Fruit fly (Drosophila melanogaster) whole organism, embryonic: ENCODE results near the gene CG9184.
A peak's percentile ranks its signal among the peaks of the same experiment; 100 is the strongest.

Source experiments
- Ada2b ChIP-seq: fragments of 200-800 bp; sonication (Bioruptor generic); IDR thresholded peaks from 2 replicates; pipeline ENCODE4 v1.3.6; 2022; ENCODE audit warnings: missing biosample characterization, missing genetic modification characterization
- Atf6 ChIP-seq: fragments of 200-800 bp; sonication (Bioruptor generic); IDR thresholded peaks from 2 replicates; pipeline ENCODE4 v1.3.6; 2022; ENCODE audit warnings: missing biosample characterization, missing genetic modification characterization
- Blimp-1 ChIP-seq: fragments of 200-800 bp; sonication (Bioruptor generic); optimal IDR thresholded peaks from 3 replicates; lab custom pipeline; 2018; ENCODE audit warnings: missing biosample characterization, missing genetic modification characterization, mild to moderate bottlenecking, moderate library complexity, missing genetic modification reagents
- CG10565 ChIP-seq: fragments of 200-800 bp; sonication (Bioruptor generic); optimal IDR thresholded peaks from 3 replicates; lab custom pipeline; 2016; ENCODE audit warnings: missing biosample characterization, mild to moderate bottlenecking, missing genetic modification characterization
- CG11560 ChIP-seq: fragments of 200-800 bp; sonication (Bioruptor generic); IDR thresholded peaks from 3 replicates; pipeline ENCODE4 v1.3.6; 2022; ENCODE audit warnings: missing biosample characterization, missing genetic modification characterization
- CG11723 ChIP-seq: fragments of 200-800 bp; sonication (Bioruptor generic); optimal IDR thresholded peaks from 2 replicates; lab custom pipeline; 2017; ENCODE audit warnings: missing biosample characterization, mild to moderate bottlenecking, missing genetic modification characterization
- CG1233 ChIP-seq: fragments of 200-800 bp; sonication (Bioruptor generic); optimal IDR thresholded peaks from 4 replicates; lab custom pipeline; 2018; ENCODE audit warnings: missing biosample characterization, mild to moderate bottlenecking, missing genetic modification characterization
- CG12744 ChIP-seq: fragments of 200-800 bp; sonication (Bioruptor generic); optimal IDR thresholded peaks from 2 replicates; lab custom pipeline; 2016; ENCODE audit warnings: missing biosample characterization, missing genetic modification characterization
- CG12769 ChIP-seq: fragments of 200-800 bp; sonication (Bioruptor generic); optimal IDR thresholded peaks from 2 replicates; lab custom pipeline; 2019; ENCODE audit warnings: missing biosample characterization, mild to moderate bottlenecking, missing genetic modification characterization, moderate library complexity
- CG14050 ChIP-seq: fragments of 200-800 bp; sonication (Bioruptor generic); IDR thresholded peaks from 3 replicates; pipeline ENCODE4 v1.3.6; 2022; ENCODE audit warnings: missing biosample characterization, missing genetic modification characterization
- CG15011 ChIP-seq: fragments of 200-800 bp; sonication (Bioruptor generic); optimal IDR thresholded peaks from 3 replicates; lab custom pipeline; 2018; ENCODE audit warnings: missing biosample characterization, mild to moderate bottlenecking, missing genetic modification characterization
- CG1647 ChIP-seq: fragments of 200-800 bp; sonication (Bioruptor generic); optimal IDR thresholded peaks from 3 replicates; lab custom pipeline; 2016; ENCODE audit warnings: missing biosample characterization, missing genetic modification characterization
- CG18011 ChIP-seq: fragments of 200-800 bp; sonication (Bioruptor generic); optimal IDR thresholded peaks from 2 replicates; lab custom pipeline; 2017; ENCODE audit warnings: missing biosample characterization, missing genetic modification characterization, mild to moderate bottlenecking, moderate library complexity, missing genotype
- CG2129 ChIP-seq: fragments of 200-800 bp; sonication (Bioruptor generic); IDR thresholded peaks from 2 replicates; pipeline ENCODE4 v1.3.6; 2022; ENCODE audit warnings: missing biosample characterization, missing genetic modification characterization; ENCODE audit not compliant: partially characterized antibody
- CG34224 ChIP-seq: fragments of 200-800 bp; sonication (Bioruptor generic); IDR thresholded peaks from 3 replicates; pipeline ENCODE4 v1.3.6; 2022; ENCODE audit warnings: missing biosample characterization, missing genetic modification characterization; ENCODE audit not compliant: partially characterized antibody
- CG4328 ChIP-seq: fragments of 200-800 bp; sonication (Bioruptor generic); optimal IDR thresholded peaks from 3 replicates; lab custom pipeline; 2017; ENCODE audit warnings: missing biosample characterization, missing genetic modification reagents, missing genetic modification characterization
- CG5180 ChIP-seq: fragments of 200-800 bp; sonication (Bioruptor generic); optimal IDR thresholded peaks from 3 replicates; lab custom pipeline; 2017; ENCODE audit warnings: missing biosample characterization, missing genetic modification characterization, mild to moderate bottlenecking, moderate library complexity, missing genetic modification reagents
- CG5245 ChIP-seq: fragments of 200-800 bp; sonication (Bioruptor generic); optimal IDR thresholded peaks from 3 replicates; lab custom pipeline; 2016; ENCODE audit warnings: missing biosample characterization, missing genetic modification characterization
- CG6683 ChIP-seq: fragments of 200-800 bp; sonication (Bioruptor generic); optimal IDR thresholded peaks from 2 replicates; lab custom pipeline; 2017; ENCODE audit warnings: missing biosample characterization, mild to moderate bottlenecking, missing genetic modification characterization, missing genetic modification reagents
- CG8359 ChIP-seq: fragments of 200-800 bp; sonication (Bioruptor generic); optimal IDR thresholded peaks from 2 replicates; lab custom pipeline; 2017; ENCODE audit warnings: missing biosample characterization, mild to moderate bottlenecking, missing genetic modification characterization, borderline replicate concordance
- Dbx ChIP-seq: fragments of 200-800 bp; sonication (Bioruptor generic); IDR thresholded peaks from 3 replicates; pipeline ENCODE4 v1.3.6; 2022; ENCODE audit warnings: missing biosample characterization, missing genetic modification characterization
- Dp ChIP-seq: fragments of 200-800 bp; sonication (Bioruptor generic); optimal IDR thresholded peaks from 2 replicates; lab custom pipeline; 2018; ENCODE audit warnings: missing biosample characterization, mild to moderate bottlenecking, missing genetic modification characterization, moderate library complexity
- HmgZ ChIP-seq: fragments of 200-800 bp; sonication (Bioruptor generic); optimal IDR thresholded peaks from 2 replicates; lab custom pipeline; 2018; ENCODE audit warnings: missing biosample characterization, mild to moderate bottlenecking, missing genetic modification characterization
- Hr3 ChIP-seq: fragments of 200-800 bp; sonication (Bioruptor generic); optimal IDR thresholded peaks from 3 replicates; lab custom pipeline; 2016; ENCODE audit warnings: missing biosample characterization, missing genetic modification characterization
- Med ChIP-seq: fragments of 200-800 bp; sonication (Bioruptor generic); peaks from one replicate; lab custom pipeline; 2016; ENCODE audit warnings: missing biosample characterization, missing genetic modification characterization, mild to moderate bottlenecking, inconsistent platforms, moderate library complexity
- Neu2 ChIP-seq: fragments of 200-800 bp; sonication (Bioruptor generic); optimal IDR thresholded peaks from 3 replicates; lab custom pipeline; 2016; ENCODE audit warnings: missing biosample characterization, missing genetic modification characterization, borderline replicate concordance
- Nf-YA ChIP-seq: fragments of 200-800 bp; sonication (Bioruptor generic); IDR thresholded peaks from 2 replicates; pipeline ENCODE4 v1.3.6; 2022; ENCODE audit warnings: missing biosample characterization, missing genetic modification characterization
- Pdp1 ChIP-seq, 2 experiments: fragments of 200-800 bp; sonication (Bioruptor generic); optimal IDR thresholded peaks; 3 replicates each; lab custom pipeline; 2016; ENCODE audit warnings: missing biosample characterization in 2 of 2, missing genetic modification characterization in 2 of 2, mild to moderate bottlenecking in 1 of 2, moderate library complexity in 1 of 2
- Ptx1 ChIP-seq: fragments of 200-800 bp; sonication (Bioruptor generic); IDR thresholded peaks from 2 replicates; pipeline ENCODE4 v1.3.6; 2022; ENCODE audit warnings: missing biosample characterization, missing genetic modification characterization
- Trl ChIP-seq, 3 experiments: fragments of >200 bp in 2 of 3; fragments of 200-800 bp in 1 of 3; sonication (Bioruptor generic) in 1 of 3; optimal IDR thresholded peaks; 2 replicates in 1 of 3; 3 replicates in 2 of 3; lab custom pipeline; 2016 to 2017; ENCODE audit warnings: missing biosample characterization in 1 of 3, missing genetic modification characterization in 1 of 3
- Usf ChIP-seq: fragments of 200-800 bp; sonication (Bioruptor generic); optimal IDR thresholded peaks from 2 replicates; lab custom pipeline; 2017; ENCODE audit warnings: missing genotype, missing biosample characterization, missing genetic modification characterization
- ato ChIP-seq: fragments of 200-800 bp; sonication (Bioruptor generic); IDR thresholded peaks from 2 replicates; pipeline ENCODE4 v1.3.6; 2022; ENCODE audit warnings: missing biosample characterization, missing genetic modification characterization; ENCODE audit not compliant: partially characterized antibody
- cg ChIP-seq: fragments of 200-800 bp; sonication (Bioruptor generic); optimal IDR thresholded peaks from 3 replicates; lab custom pipeline; 2019; ENCODE audit warnings: missing biosample characterization, mild to moderate bottlenecking, missing genetic modification characterization, moderate library complexity
- esg ChIP-seq: fragments of 200-800 bp; sonication (Bioruptor generic); conservative IDR thresholded peaks from 2 replicates; pipeline ENCODE4 v1.3.6; 2022; ENCODE audit warnings: missing biosample characterization, missing genetic modification characterization
- eve ChIP-seq, 2 experiments: fragments of >200 bp; optimal IDR thresholded peaks; 2 replicates each; lab custom pipeline; 2017; ENCODE audit warnings: missing biosample characterization in 2 of 2, missing genetic modification characterization in 2 of 2
- fru ChIP-seq: fragments of >200 bp; optimal IDR thresholded peaks from 2 replicates; lab custom pipeline; 2017
- fu2 ChIP-seq: fragments of 200-800 bp; sonication (Bioruptor generic); optimal IDR thresholded peaks from 2 replicates; lab custom pipeline; 2016; ENCODE audit warnings: missing biosample characterization, missing genetic modification characterization
- gt ChIP-seq: fragments of 200-800 bp; sonication (Bioruptor generic); IDR thresholded peaks from 2 replicates; pipeline ENCODE4 v1.3.6; 2022; ENCODE audit warnings: missing biosample characterization, missing genetic modification characterization
- inv ChIP-seq: fragments of 200-800 bp; sonication (Bioruptor generic); IDR thresholded peaks from 2 replicates; pipeline ENCODE4 v1.3.6; 2022; ENCODE audit warnings: missing biosample characterization, missing genetic modification characterization; ENCODE audit not compliant: partially characterized antibody
- pan ChIP-seq, 4 experiments: fragments of >200 bp in 3 of 4; fragments of 200-800 bp in 1 of 4; sonication (Bioruptor generic) in 1 of 4; optimal IDR thresholded peaks in 3 of 4; IDR thresholded peaks in 1 of 4; 2 replicates each; pipeline versions ENCODE4 v1.3.6 to Lab custom; 2017 to 2022; ENCODE audit warnings: missing biosample characterization in 2 of 4, missing genetic modification characterization in 2 of 4, mixed read lengths in 1 of 4
- pfk ChIP-seq: fragments of 200-800 bp; sonication (Bioruptor generic); optimal IDR thresholded peaks from 2 replicates; lab custom pipeline; 2018; ENCODE audit warnings: missing biosample characterization, mild to moderate bottlenecking, missing genetic modification characterization, moderate library complexity
- pho ChIP-seq: fragments of 200-800 bp; sonication (Bioruptor generic); optimal IDR thresholded peaks from 2 replicates; lab custom pipeline; 2016; ENCODE audit warnings: missing biosample characterization, missing genetic modification characterization
- ranshi ChIP-seq: fragments of 200-800 bp; sonication (Bioruptor generic); IDR thresholded peaks from 2 replicates; pipeline ENCODE4 v1.3.6; 2022; ENCODE audit warnings: missing biosample characterization, missing genetic modification characterization
- salm ChIP-seq: fragments of 200-800 bp; sonication (Bioruptor generic); optimal IDR thresholded peaks from 2 replicates; lab custom pipeline; 2018; ENCODE audit warnings: missing biosample characterization, mild to moderate bottlenecking, missing genetic modification characterization
- sim ChIP-seq: fragments of 200-800 bp; sonication (Bioruptor generic); IDR thresholded peaks from 2 replicates; pipeline ENCODE4 v1.3.6; 2022; ENCODE audit warnings: missing biosample characterization, missing genetic modification characterization
- sr ChIP-seq: fragments of 200-800 bp; sonication (Bioruptor generic); IDR thresholded peaks from 3 replicates; pipeline ENCODE4 v1.3.6; 2022; ENCODE audit warnings: missing biosample characterization, missing genetic modification characterization
- toy ChIP-seq: fragments of 200-800 bp; sonication (Bioruptor generic); IDR thresholded peaks from 2 replicates; pipeline ENCODE4 v1.3.6; 2022; ENCODE audit warnings: missing biosample characterization, missing genetic modification characterization

The CG9184 gene

dm6 chr3L:1349942-1350923 is 27.6 kb upstream of the CG9184 start:
- no peak for TF ChIP-seq CG4328 (GFP tag; lab: Kevin White, UChicago)
- no peak for TF ChIP-seq fu2 (GFP tag; lab: Kevin White, UChicago)
- no peak for TF ChIP-seq sr
- no peak for TF ChIP-seq toy (GFP tag; lab: Robert Waterston, UW)
- no peak for TF ChIP-seq CG12744 (GFP tag; lab: Kevin White, UChicago)
- peak; percentile 98 for TF ChIP-seq cg (GFP tag; lab: Kevin White, UChicago)
- peak; percentile 11 to 25 for TF ChIP-seq Pdp1 (GFP tag; optimal IDR thresholded peaks at IDR 0.05; lab: Kevin White, UChicago)
- TF ChIP-seq Atf6: no peak
- peak; percentile 40 for TF ChIP-seq HmgZ (tag; lab: Kevin White, UChicago)
- no peak for TF ChIP-seq gt
- TF ChIP-seq fru (lab: Kevin White, UChicago): no peak
- no peak for TF ChIP-seq CG15011
- peak; percentile 99 for TF ChIP-seq inv (GFP tag; lab: Robert Waterston, UW)
- TF ChIP-seq Usf: no peak
- no peak for TF ChIP-seq salm
- no peak for TF ChIP-seq CG5180
- TF ChIP-seq Ptx1 (GFP tag; lab: Robert Waterston, UW): peak; percentile 37
- TF ChIP-seq Blimp-1 (GFP tag; lab: Kevin White, UChicago): peak; percentile 6
- TF ChIP-seq sim (GFP tag; lab: Robert Waterston, UW): no peak
- TF ChIP-seq CG2129 (GFP tag; lab: Robert Waterston, UW): peak; percentile 97
- TF ChIP-seq ato (GFP tag; lab: Robert Waterston, UW): peak; percentile 98
- no peak for TF ChIP-seq CG18011 (GFP tag; lab: Kevin White, UChicago)
- no peak for TF ChIP-seq CG10565 (GFP tag; lab: Kevin White, UChicago)
- no peak for TF ChIP-seq Trl (optimal IDR thresholded peaks at IDR 0.05; lab: Kevin White, UChicago)
- peak; percentile 6 for TF ChIP-seq Trl (GFP tag; optimal IDR thresholded peaks at IDR 0.05; lab: Kevin White, UChicago)
- TF ChIP-seq CG14050 (GFP tag; lab: Robert Waterston, UW): no peak
- no peak for TF ChIP-seq Nf-YA (GFP tag; lab: Robert Waterston, UW)
- TF ChIP-seq CG6683 (GFP tag; lab: Kevin White, UChicago): no peak
- TF ChIP-seq pan (optimal IDR thresholded peaks at IDR 0.05; lab: Kevin White, UChicago): no peak
- TF ChIP-seq pan (GFP tag; optimal IDR thresholded peaks at IDR 0.05 in 1 of 2, IDR thresholded peaks at IDR 0.05 in 1 of 2): no peak
- TF ChIP-seq CG5245 (GFP tag; lab: Kevin White, UChicago): no peak
- no peak for TF ChIP-seq esg (GFP tag; lab: Robert Waterston, UW)
- TF ChIP-seq Ada2b (GFP tag; lab: Robert Waterston, UW): no peak; the same call in 1 of the 2 replicates
- peak; percentile 88 for TF ChIP-seq Med (GFP tag; lab: Kevin White, UChicago)
- TF ChIP-seq CG8359 (GFP tag; lab: Kevin White, UChicago): no peak
- peak; percentile 13 for TF ChIP-seq CG12769 (tag; lab: Kevin White, UChicago)
- no peak for TF ChIP-seq CG1233 (GFP tag; lab: Kevin White, UChicago)
- TF ChIP-seq Dbx (GFP tag; lab: Robert Waterston, UW): peak; percentile 56; the same call in 1 of the 3 replicates
- TF ChIP-seq Hr3: peak; percentile 51
- no peak for TF ChIP-seq CG1647
- no peak for TF ChIP-seq eve (GFP tag; optimal IDR thresholded peaks at IDR 0.05; lab: Kevin White, UChicago)
- TF ChIP-seq pho (GFP tag; lab: Kevin White, UChicago): peak; percentile 50
- TF ChIP-seq pfk (GFP tag; lab: Kevin White, UChicago): no peak
- TF ChIP-seq Dp: peak; percentile 32
- TF ChIP-seq Neu2 (GFP tag; lab: Kevin White, UChicago): no peak
- TF ChIP-seq CG34224 (GFP tag; lab: Robert Waterston, UW): peak; percentile 99
- TF ChIP-seq CG11723 (GFP tag; lab: Kevin White, UChicago): no peak
- peak; percentile 97 for TF ChIP-seq CG11560 (tag; lab: Robert Waterston, UW)
- peak; percentile 34 for TF ChIP-seq ranshi (GFP tag; lab: Robert Waterston, UW)
